Worm (Caenorhabditis elegans) whole organism, early embryonic: ENCODE measurements around the gene npr-20.

Source experiments
- B0310.2 ChIP-seq: sonication (generic microtip); optimal IDR thresholded peaks from 2 replicates; lab custom pipeline; 2016; ENCODE audit warnings: mild to moderate bottlenecking, missing genetic modification characterization, missing compliant biosample characterization
- F13C5.2 ChIP-seq: sonication (generic microtip); optimal IDR thresholded peaks from 2 replicates; lab custom pipeline; 2017; ENCODE audit warnings: mild to moderate bottlenecking, missing genetic modification characterization, inconsistent platforms, missing compliant biosample characterization
- aly-1 ChIP-seq: sonication (generic microtip); optimal IDR thresholded peaks from 2 replicates; lab custom pipeline; 2016; ENCODE audit warnings: missing genetic modification characterization, missing compliant biosample characterization
- ama-1 ChIP-seq: fragments of 150-350 bp; optimal IDR thresholded peaks from 2 replicates; lab custom pipeline; 2014
- ceh-13 ChIP-seq: fragments of 200-800 bp; sonication (Bioruptor generic); optimal IDR thresholded peaks from 2 replicates; lab custom pipeline; 2018; ENCODE audit warnings: mild to moderate bottlenecking, missing genetic modification characterization, missing compliant biosample characterization
- ceh-36 ChIP-seq: sonication (generic microtip); optimal IDR thresholded peaks from 2 replicates; lab custom pipeline; 2016; ENCODE audit warnings: missing genetic modification characterization, inconsistent platforms, missing compliant biosample characterization
- ets-7 ChIP-seq: sonication (generic microtip); optimal IDR thresholded peaks from 2 replicates; lab custom pipeline; 2016; ENCODE audit warnings: missing genotype, missing genetic modification characterization, missing compliant biosample characterization
- flt-1 ChIP-seq: fragments of 200-800 bp; sonication (Bioruptor generic); IDR thresholded peaks from 2 replicates; pipeline ENCODE4 v1.3.6; 2022; ENCODE audit warnings: missing genetic modification characterization, missing compliant biosample characterization
- hmbx-1 ChIP-seq: sonication (generic microtip); optimal IDR thresholded peaks from 2 replicates; lab custom pipeline; 2016; ENCODE audit warnings: mild to moderate bottlenecking, missing genetic modification characterization, missing compliant biosample characterization
- hmg-4 ChIP-seq: fragments of 200-800 bp; sonication (Bioruptor generic); optimal IDR thresholded peaks from 2 replicates; lab custom pipeline; 2018; ENCODE audit warnings: mild to moderate bottlenecking, missing genetic modification characterization, missing compliant biosample characterization
- hnd-1 ChIP-seq: sonication (generic microtip); optimal IDR thresholded peaks from 2 replicates; lab custom pipeline; 2016; ENCODE audit warnings: missing genetic modification characterization, missing compliant biosample characterization
- pes-1 ChIP-seq: fragments of 200-800 bp; sonication (Bioruptor generic); IDR thresholded peaks from 2 replicates; pipeline ENCODE4 v1.3.6; 2022; ENCODE audit warnings: missing genetic modification reagents, missing genetic modification characterization, missing compliant biosample characterization
- scrt-1 ChIP-seq: fragments of 200-800 bp; sonication (Bioruptor generic); IDR thresholded peaks from 2 replicates; pipeline ENCODE4 v1.3.6; 2022; ENCODE audit warnings: missing genetic modification characterization, missing compliant biosample characterization
- sea-1 ChIP-seq: fragments of 200-800 bp; sonication (Bioruptor generic); conservative IDR thresholded peaks from 2 replicates; pipeline ENCODE4 v1.3.6; 2022; ENCODE audit warnings: missing genetic modification characterization, missing compliant biosample characterization
- tbx-11 ChIP-seq: fragments of 200-800 bp; sonication (Bioruptor generic); IDR thresholded peaks from 2 replicates; pipeline ENCODE4 v1.3.6; 2022; ENCODE audit warnings: missing genetic modification characterization, missing compliant biosample characterization
- tbx-37 ChIP-seq: fragments of 200-800 bp; sonication (Bioruptor generic); conservative IDR thresholded peaks from 2 replicates; pipeline ENCODE4 v1.3.6; 2022; ENCODE audit warnings: missing genetic modification reagents, missing genetic modification characterization, missing compliant biosample characterization
- tra-4 ChIP-seq: sonication (generic microtip); optimal IDR thresholded peaks from 2 replicates; lab custom pipeline; 2017; ENCODE audit warnings: missing genetic modification characterization, missing compliant biosample characterization

npr-20 gene

DNA sequence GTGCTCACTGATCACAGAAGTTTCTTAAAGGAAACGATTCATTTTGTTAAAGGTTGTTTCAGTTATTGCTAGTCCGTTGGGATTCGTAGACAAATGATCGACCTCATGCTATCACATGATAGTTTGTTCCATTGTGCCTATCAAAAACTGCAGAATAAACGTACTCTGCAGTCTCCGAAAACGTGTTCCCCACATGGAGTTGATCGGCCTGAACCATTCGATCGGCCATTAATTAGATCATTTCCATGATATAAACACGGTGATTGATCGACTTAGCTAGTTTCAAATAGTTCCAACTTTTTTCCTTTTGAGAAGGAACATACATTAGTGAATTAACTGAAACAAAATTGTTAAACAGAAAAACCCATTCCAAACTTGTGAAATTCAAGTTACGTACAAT is 42.3 kb downstream of the npr-20 start:
- TF ChIP-seq hmbx-1 (tag; lab: Kevin White, UChicago) (no peak), scrt-1 (GFP tag; lab: Robert Waterston, UW) (no peak)

DNA sequence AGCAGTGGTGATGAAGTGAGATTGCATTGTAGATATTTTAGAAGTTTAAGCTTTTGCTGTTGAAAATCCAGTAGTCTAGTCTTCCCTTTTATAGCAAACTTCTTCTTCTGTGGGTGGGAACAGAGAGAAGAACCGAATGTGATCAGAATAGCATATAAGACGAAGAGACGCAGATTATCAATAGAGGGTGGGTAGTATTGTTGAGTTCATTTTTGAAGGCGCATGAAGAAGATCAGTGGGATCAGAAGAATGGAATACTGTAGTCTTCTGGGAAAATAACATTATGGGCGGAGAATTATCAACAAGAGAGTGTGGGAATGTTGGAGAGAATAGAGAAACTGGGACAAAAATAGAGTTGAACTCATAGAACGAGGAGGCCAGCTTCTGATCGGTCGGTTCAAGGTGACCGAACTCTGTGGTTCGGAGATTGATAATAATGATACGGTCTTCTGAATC is 43.8 kb downstream of the npr-20 start, which contains the start of gene F46C5.1:
Gene F46C5.1 (minus strand): TSS at position 51 of the 456 bp plus-strand sequence.
- TF ChIP-seq scrt-1 (GFP tag; lab: Robert Waterston, UW) (no peak), F13C5.2 (tag; lab: Kevin White, UChicago) (no peak), sea-1 (GFP tag; lab: Robert Waterston, UW) (no peak), aly-1 (tag; lab: Kevin White, UChicago) (no peak), ets-7 (tag; lab: Kevin White, UChicago) (no peak), tra-4 (tag; lab: Kevin White, UChicago) (no peak), hmg-4 (GFP tag; lab: Kevin White, UChicago) (no peak), B0310.2 (tag; lab: Kevin White, UChicago) (no peak), ceh-13 (GFP tag; lab: Kevin White, UChicago) (no peak), ceh-36 (tag; lab: Kevin White, UChicago) (no peak), ama-1 (lab: Kevin White, UChicago) (no peak), tbx-11 (no peak), hmbx-1 (tag; lab: Kevin White, UChicago) (no peak), hnd-1 (no peak)

- TF ChIP-seq scrt-1 (GFP tag; lab: Robert Waterston, UW) (no peak), aly-1 (tag; lab: Kevin White, UChicago) (no peak), tbx-11 (no peak), tra-4 (tag; lab: Kevin White, UChicago) (no peak), ceh-36 (tag; lab: Kevin White, UChicago) (no peak), tbx-37 (GFP tag; lab: Robert Waterston, UW) (no peak), hnd-1 (no peak), hmbx-1 (tag; lab: Kevin White, UChicago) (no peak)
Observed at ce11 chrII:8820126-8820972, 44.6 kb downstream of the npr-20 start.

- TF ChIP-seq hmbx-1 (tag; lab: Kevin White, UChicago) (no peak), tbx-37 (GFP tag; lab: Robert Waterston, UW) (no peak), hnd-1 (no peak), aly-1 (tag; lab: Kevin White, UChicago) (no peak), B0310.2 (tag; lab: Kevin White, UChicago) (no peak), F13C5.2 (tag; lab: Kevin White, UChicago) (no peak), hmg-4 (GFP tag; lab: Kevin White, UChicago) (no peak), flt-1 (no peak), pes-1 (GFP tag; lab: Robert Waterston, UW) (no peak), ets-7 (tag; lab: Kevin White, UChicago) (no peak), sea-1 (GFP tag; lab: Robert Waterston, UW) (no peak), ceh-36 (tag; lab: Kevin White, UChicago) (no peak), ama-1 (lab: Kevin White, UChicago) (no peak), tra-4 (tag; lab: Kevin White, UChicago) (no peak), ceh-13 (GFP tag; lab: Kevin White, UChicago) (no peak)
Observed at ce11 chrII:8818978-8819896, 45.7 kb downstream of the npr-20 start, which contains the start of gene F46C5.10. Gene F46C5.10 (minus strand): TSS chrII:8819028.

- TF ChIP-seq F13C5.2 (tag; lab: Kevin White, UChicago) (no peak), hmg-4 (GFP tag; lab: Kevin White, UChicago) (no peak), ceh-36 (tag; lab: Kevin White, UChicago) (no peak), ceh-13 (GFP tag; lab: Kevin White, UChicago) (no peak), tra-4 (tag; lab: Kevin White, UChicago) (no peak), tbx-37 (GFP tag; lab: Robert Waterston, UW) (no peak), flt-1 (no peak), B0310.2 (tag; lab: Kevin White, UChicago) (no peak), hmbx-1 (tag; lab: Kevin White, UChicago) (no peak), tbx-11 (no peak), hnd-1 (no peak), scrt-1 (GFP tag; lab: Robert Waterston, UW) (no peak), pes-1 (GFP tag; lab: Robert Waterston, UW) (no peak), ets-7 (tag; lab: Kevin White, UChicago) (no peak), sea-1 (GFP tag; lab: Robert Waterston, UW) (no peak), aly-1 (tag; lab: Kevin White, UChicago) (no peak), ama-1 (lab: Kevin White, UChicago) (no peak)
Observed at ce11 chrII:8818257-8818656, 46.7 kb downstream of the npr-20 start.

- TF ChIP-seq hmbx-1 (tag; lab: Kevin White, UChicago) = no peak
- TF ChIP-seq F13C5.2 (tag; lab: Kevin White, UChicago) = no peak
- no peak for TF ChIP-seq tbx-37 (GFP tag; lab: Robert Waterston, UW)
- TF ChIP-seq hnd-1 = no peak
- TF ChIP-seq ceh-36 (tag; lab: Kevin White, UChicago) = no peak
- no peak for TF ChIP-seq ceh-13 (GFP tag; lab: Kevin White, UChicago)
- no peak for TF ChIP-seq aly-1 (tag; lab: Kevin White, UChicago)
- no peak for TF ChIP-seq tra-4 (tag; lab: Kevin White, UChicago)
- no peak for TF ChIP-seq pes-1 (GFP tag; lab: Robert Waterston, UW)
- TF ChIP-seq ama-1 (lab: Kevin White, UChicago) = no peak
- TF ChIP-seq ets-7 (tag; lab: Kevin White, UChicago) = no peak
- TF ChIP-seq hmg-4 (GFP tag; lab: Kevin White, UChicago) = no peak
- no peak for TF ChIP-seq flt-1
- TF ChIP-seq sea-1 (GFP tag; lab: Robert Waterston, UW) = no peak
Observed at ce11 chrII:8817225-8817624, 47.8 kb downstream of the npr-20 start.
